Fruit fly (Drosophila melanogaster): Measurements from ENCODE around the gene Usp32.

Usp32 gene

DNA sequence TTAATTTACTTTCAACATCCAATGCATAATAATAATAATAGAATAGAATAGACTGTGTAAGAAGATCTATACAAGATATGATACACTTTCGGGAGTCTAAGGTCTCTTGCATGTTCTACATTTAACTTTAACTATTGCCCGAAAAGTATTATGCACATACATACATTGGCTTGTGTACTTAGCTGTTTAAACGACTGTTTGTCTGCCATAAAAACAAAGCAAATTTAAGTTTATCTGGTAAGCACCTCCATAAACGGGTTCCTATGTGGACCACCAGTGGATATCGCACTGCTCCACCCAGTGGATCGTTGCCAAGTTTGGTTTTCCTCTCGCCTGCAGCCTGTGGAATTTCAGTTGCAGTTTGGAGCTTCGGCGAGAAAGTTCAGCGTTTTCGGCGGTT is 24.0 kb upstream of the Usp32 start (continued):
- TF ChIP-seq Drgx (GFP tag; IDR thresholded peaks at IDR 0.05) (no peak), NFAT (GFP tag; IDR thresholded peaks at IDR 0.05) (no peak), H15 (GFP tag; IDR thresholded peaks at IDR 0.05) (no peak), her (GFP tag; optimal IDR thresholded peaks at IDR 0.05) (no peak), CG6683 (GFP tag; optimal IDR thresholded peaks at IDR 0.05) (no peak), CG34224 (GFP tag; IDR thresholded peaks at IDR 0.05; ENCODE audit: partially characterized antibody) (no peak), MTF-1 (GFP tag; optimal IDR thresholded peaks at IDR 0.05; ENCODE audit: borderline replicate concordance) (peak; percentile 24), CG18599 (GFP tag; optimal IDR thresholded peaks at IDR 0.05) (peak; percentile 55), CG15479 (GFP tag; optimal IDR thresholded peaks at IDR 0.05) (no peak), CG12744 (GFP tag; optimal IDR thresholded peaks at IDR 0.05) (no peak), D19B (GFP tag; optimal IDR thresholded peaks at IDR 0.05) (no peak), pros (GFP tag; optimal IDR thresholded peaks at IDR 0.05) (no peak), CG14667 (GFP tag; IDR thresholded peaks at IDR 0.05) (no peak), fd3F (GFP tag; optimal IDR thresholded peaks at IDR 0.05) (peak; percentile 17), hb (GFP tag; IDR thresholded peaks at IDR 0.05; ENCODE audit: partially characterized antibody) (no peak), Poxn (GFP tag; IDR thresholded peaks at IDR 0.05) (no peak), bsh (GFP tag; optimal IDR thresholded peaks at IDR 0.05) (no peak), jing (GFP tag; optimal IDR thresholded peaks at IDR 0.05) (no peak), cas (GFP tag; IDR thresholded peaks at IDR 0.05) (no peak), Med (GFP tag) (peak; percentile 13), ewg (GFP tag; optimal IDR thresholded peaks at IDR 0.05) (no peak), CG17359 (tag; optimal IDR thresholded peaks at IDR 0.05) (peak; percentile 29), CG4360 (GFP tag; IDR thresholded peaks at IDR 0.05) (no peak), Nf-YC (tag; optimal IDR thresholded peaks at IDR 0.05) (no peak), slou (GFP tag; optimal IDR thresholded peaks at IDR 0.05) (no peak), cg (GFP tag; optimal IDR thresholded peaks at IDR 0.05) (no peak), CG12299 (tag; optimal IDR thresholded peaks at IDR 0.05) (peak; percentile 29), CG11093 (GFP tag; IDR thresholded peaks at IDR 0.05) (no peak), CG17802 (tag; optimal IDR thresholded peaks at IDR 0.05) (no peak), gfzf (GFP tag; optimal IDR thresholded peaks at IDR 0.05) (no peak), Hsf (GFP tag; optimal IDR thresholded peaks at IDR 0.05) (no peak), Aef1 (GFP tag; IDR thresholded peaks at IDR 0.05) (no peak), ERR (GFP tag; optimal IDR thresholded peaks at IDR 0.05) (no peak), Eip74EF (GFP tag; optimal IDR thresholded peaks at IDR 0.05) (no peak), Bdp1 (GFP tag; optimal IDR thresholded peaks at IDR 0.05) (no peak), CG1792 (GFP tag; optimal IDR thresholded peaks at IDR 0.05) (no peak), stc (GFP tag; IDR thresholded peaks at IDR 0.05) (no peak), bbx (GFP tag; IDR thresholded peaks at IDR 0.05; ENCODE audit: partially characterized antibody) (no peak), CG34376 (GFP tag; optimal IDR thresholded peaks at IDR 0.05) (no peak), CG4707 (GFP tag; optimal IDR thresholded peaks at IDR 0.05) (no peak), CG3407 (GFP tag; optimal IDR thresholded peaks at IDR 0.05) (peak; percentile 53), CG12155 (GFP tag; optimal IDR thresholded peaks at IDR 0.05) (no peak), emc (GFP tag; optimal IDR thresholded peaks at IDR 0.05) (no peak), Nf-YA (GFP tag; IDR thresholded peaks at IDR 0.05) (no peak), CG10979 (tag; optimal IDR thresholded peaks at IDR 0.05) (no peak), chn (GFP tag; optimal IDR thresholded peaks at IDR 0.05) (no peak), E2f2 (GFP tag; IDR thresholded peaks at IDR 0.05) (no peak), knrl (GFP tag; IDR thresholded peaks at IDR 0.05; ENCODE audit: partially characterized antibody) (no peak), vvl (GFP tag; IDR thresholded peaks at IDR 0.05) (no peak), BtbVII (GFP tag; optimal IDR thresholded peaks at IDR 0.05) (peak; percentile 69)

Data from whole organism, embryonic.